Fruit fly (Drosophila melanogaster): ENCODE measurements around the gene Dop1R2.

Gene Dop1R2

dm6 chr3R:29591481-29592138 is 68.2 kb downstream of the Dop1R2 start, which contains the start of gene alph (continued):
- TF ChIP-seq Gug (GFP tag; IDR thresholded peaks at IDR 0.05) (no peak), Met (GFP tag; optimal IDR thresholded peaks at IDR 0.05) (peak; percentile 46), CG16779 (tag; optimal IDR thresholded peaks at IDR 0.05) (no peak), CG8119 (GFP tag; IDR thresholded peaks at IDR 0.05) (peak; percentile 38; the same call in 2 of the 3 replicates), Ets96B (tag; optimal IDR thresholded peaks at IDR 0.05) (peak; percentile 50), CG3032 (tag; optimal IDR thresholded peaks at IDR 0.05) (no peak), CG7368 (GFP tag; optimal IDR thresholded peaks at IDR 0.05) (peak; percentile 29), CG34406 (GFP tag; optimal IDR thresholded peaks at IDR 0.05) (peak; percentile 25), CG9139 (GFP tag; optimal IDR thresholded peaks at IDR 0.05) (no peak), Hr4 (GFP tag; optimal IDR thresholded peaks at IDR 0.05) (peak; percentile 54), CG8319 (GFP tag; optimal IDR thresholded peaks at IDR 0.05) (no peak), esn (GFP tag; optimal IDR thresholded peaks at IDR 0.05) (peak; percentile 54)

dm6 chr3R:29590806-29591205 is 69.0 kb downstream of the Dop1R2 start, which contains the start of gene CG31041:
CG31041 (minus strand) TSS chr3R:29590906.
- TF ChIP-seq CG15336 (GFP tag; IDR thresholded peaks at IDR 0.05) (no peak), CG1621 (tag; optimal IDR thresholded peaks at IDR 0.05) (no peak)

- TF ChIP-seq svp (GFP tag) = peak; percentile 31
- no peak for TF ChIP-seq dac (GFP tag; optimal IDR thresholded peaks at IDR 0.05)
Observed at dm6 chr3R:29589662-29590061, 70.1 kb downstream of the Dop1R2 start, which contains the start of gene CG11470. CG11470 (minus strand) TSS chr3R:29589762.

- TF ChIP-seq lz (GFP tag; optimal IDR thresholded peaks at IDR 0.05) (no peak), ss (GFP tag; optimal IDR thresholded peaks at IDR 0.05) (no peak), Ets21C (GFP tag; optimal IDR thresholded peaks at IDR 0.05) (no peak), acj6 (GFP tag; optimal IDR thresholded peaks at IDR 0.05) (no peak), svp (GFP tag) (peak; percentile 62), Eip93F (GFP tag; optimal IDR thresholded peaks at IDR 0.05) (no peak)
Observed at dm6 chr3R:29588004-29588403, 71.8 kb downstream of the Dop1R2 start, which contains the start of gene CG7567. CG7567 (minus strand) TSS chr3R:29588104.

- TF ChIP-seq pdm3 (GFP tag; optimal IDR thresholded peaks at IDR 0.05) = no peak
- TF ChIP-seq eg (GFP tag; IDR thresholded peaks at IDR 0.05) = no peak
- no peak for TF ChIP-seq CG6808 (GFP tag; optimal IDR thresholded peaks at IDR 0.05)
- TF ChIP-seq CG15336 (GFP tag; IDR thresholded peaks at IDR 0.05) = no peak
- no peak for TF ChIP-seq Blimp-1 (GFP tag; optimal IDR thresholded peaks at IDR 0.05)
- TF ChIP-seq net (GFP tag; optimal IDR thresholded peaks at IDR 0.05) = no peak
- no peak for TF ChIP-seq CG9139 (GFP tag; optimal IDR thresholded peaks at IDR 0.05)
- TF ChIP-seq Ets21C (GFP tag; optimal IDR thresholded peaks at IDR 0.05) = no peak
- TF ChIP-seq fkh (GFP tag; optimal IDR thresholded peaks at IDR 0.05) = no peak
- no peak for TF ChIP-seq vri (GFP tag; optimal IDR thresholded peaks at IDR 0.05)
- no peak for TF ChIP-seq dac (GFP tag; optimal IDR thresholded peaks at IDR 0.05)
- no peak for TF ChIP-seq cyc (GFP tag; optimal IDR thresholded peaks at IDR 0.05)
- TF ChIP-seq Hr4 (GFP tag; optimal IDR thresholded peaks at IDR 0.05) = no peak
- TF ChIP-seq OdsH (GFP tag; optimal IDR thresholded peaks at IDR 0.05) = no peak
- TF ChIP-seq CG1621 (tag; optimal IDR thresholded peaks at IDR 0.05) = no peak
- TF ChIP-seq svp (GFP tag) = no peak
- TF ChIP-seq Sox15 (GFP tag; optimal IDR thresholded peaks at IDR 0.05) = no peak
Observed at dm6 chr3R:29586743-29587142, 73.0 kb downstream of the Dop1R2 start.
